Worm (Caenorhabditis elegans) whole organism, L2 larva: ENCODE results near the gene C36A4.11.

ENCODE experiments used
- C34F6.9 ChIP-seq: fragments of 150-350 bp; optimal IDR thresholded peaks from 2 replicates; lab custom pipeline; 2014; ENCODE audit warnings: missing biosample characterization, missing genetic modification characterization
- F13H6.1 ChIP-seq: sonication (generic microtip); optimal IDR thresholded peaks from 2 replicates; lab custom pipeline; 2016; ENCODE audit warnings: missing genetic modification characterization, missing compliant biosample characterization
- R02D3.7 ChIP-seq: fragments of 150-350 bp; optimal IDR thresholded peaks from 2 replicates; lab custom pipeline; 2014; ENCODE audit warnings: missing biosample characterization, missing genetic modification characterization
- Y55F3AM.14 ChIP-seq: fragments of 200-800 bp; sonication (Bioruptor generic); optimal IDR thresholded peaks from 2 replicates; lab custom pipeline; 2018; ENCODE audit warnings: mild to moderate bottlenecking, missing genetic modification characterization, missing compliant biosample characterization
- alr-1 ChIP-seq: fragments of 150-350 bp; optimal IDR thresholded peaks from 2 replicates; lab custom pipeline; 2014; ENCODE audit warnings: missing biosample characterization, missing genetic modification characterization
- aly-2 ChIP-seq: fragments of 150-350 bp; optimal IDR thresholded peaks from 2 replicates; lab custom pipeline; 2014; ENCODE audit warnings: missing biosample characterization, missing genetic modification characterization
- ama-1 ChIP-seq: fragments of 150-350 bp; optimal IDR thresholded peaks from 2 replicates; lab custom pipeline; 2018; ENCODE audit warnings: inconsistent platforms
- blmp-1 ChIP-seq: sonication (generic microtip); optimal IDR thresholded peaks from 2 replicates; lab custom pipeline; 2017; ENCODE audit warnings: missing genetic modification characterization, mild to moderate bottlenecking, missing compliant biosample characterization, antibody characterized with exemption, moderate library complexity; ENCODE audit not compliant: insufficient read depth
- ceh-16 ChIP-seq: fragments of 150-350 bp; optimal IDR thresholded peaks from 2 replicates; lab custom pipeline; 2014; ENCODE audit warnings: missing biosample characterization, missing genetic modification characterization
- ceh-82 ChIP-seq: fragments of 150-350 bp; optimal IDR thresholded peaks from 2 replicates; lab custom pipeline; 2014; ENCODE audit warnings: missing biosample characterization, missing genetic modification characterization
- crh-2 ChIP-seq: sonication (generic microtip); optimal IDR thresholded peaks from 2 replicates; lab custom pipeline; 2017; ENCODE audit warnings: missing biosample characterization, missing genetic modification characterization
- dmd-4 ChIP-seq: sonication (generic microtip); optimal IDR thresholded peaks from 2 replicates; lab custom pipeline; 2017; ENCODE audit warnings: missing biosample characterization, missing genetic modification characterization
- egl-27 ChIP-seq: sonication (generic microtip); optimal IDR thresholded peaks from 3 replicates; lab custom pipeline; 2017; ENCODE audit warnings: missing biosample characterization, missing genetic modification reagents, missing genetic modification characterization
- elt-1 ChIP-seq: fragments of 150-350 bp; optimal IDR thresholded peaks from 2 replicates; lab custom pipeline; 2014; ENCODE audit warnings: missing biosample characterization, missing genetic modification characterization
- fos-1 ChIP-seq: fragments of 150-350 bp; optimal IDR thresholded peaks from 2 replicates; lab custom pipeline; 2014; ENCODE audit warnings: missing biosample characterization, missing genetic modification characterization
- gmeb-1 ChIP-seq: fragments of 150-350 bp; optimal IDR thresholded peaks from 2 replicates; lab custom pipeline; 2014; ENCODE audit warnings: missing biosample characterization, missing genetic modification characterization
- lin-11 ChIP-seq: fragments of 150-350 bp; sonication (generic microtip); optimal IDR thresholded peaks from 2 replicates; lab custom pipeline; 2014; ENCODE audit warnings: missing biosample characterization, missing genetic modification characterization, inconsistent platforms, mixed read lengths
- lin-13 ChIP-seq: fragments of 150-350 bp; optimal IDR thresholded peaks from 2 replicates; lab custom pipeline; 2014; ENCODE audit warnings: missing biosample characterization, missing genetic modification reagents, missing genetic modification characterization
- lin-39 ChIP-seq: fragments of 150-350 bp; optimal IDR thresholded peaks from 2 replicates; lab custom pipeline; 2014; ENCODE audit warnings: missing biosample characterization, missing genetic modification reagents, missing genetic modification characterization
- lsy-2 ChIP-seq, 2 experiments: fragments of 150-350 bp in 1 of 2; sonication (generic microtip) in 1 of 2; optimal IDR thresholded peaks; 2 replicates each; lab custom pipeline; 2014 to 2017; ENCODE audit warnings: missing biosample characterization in 2 of 2, missing genetic modification characterization in 2 of 2
- mab-5 ChIP-seq: fragments of 150-350 bp; optimal IDR thresholded peaks from 2 replicates; lab custom pipeline; 2014; ENCODE audit warnings: missing biosample characterization, missing genetic modification characterization
- mbf-1 ChIP-seq: sonication (generic microtip); optimal IDR thresholded peaks from 2 replicates; lab custom pipeline; 2017; ENCODE audit warnings: missing biosample characterization, missing genetic modification characterization
- mdl-1 ChIP-seq, 2 experiments: fragments of 150-350 bp in 1 of 2; sonication (generic microtip) in 1 of 2; optimal IDR thresholded peaks; 2 replicates each; lab custom pipeline; 2017; ENCODE audit warnings: missing biosample characterization in 2 of 2, missing genetic modification characterization in 2 of 2
- nhr-10 ChIP-seq: sonication (generic microtip); optimal IDR thresholded peaks from 2 replicates; lab custom pipeline; 2017; ENCODE audit warnings: missing biosample characterization, missing genetic modification characterization
- nhr-11 ChIP-seq: fragments of 150-350 bp; optimal IDR thresholded peaks from 2 replicates; lab custom pipeline; 2014; ENCODE audit warnings: missing biosample characterization, missing genetic modification characterization
- nhr-12 ChIP-seq: fragments of 150-350 bp; optimal IDR thresholded peaks from 2 replicates; lab custom pipeline; 2014; ENCODE audit warnings: missing biosample characterization, missing genetic modification characterization
- nhr-129 ChIP-seq: fragments of 150-350 bp; optimal IDR thresholded peaks from 2 replicates; lab custom pipeline; 2014; ENCODE audit warnings: missing biosample characterization, missing genetic modification characterization
- nhr-21 ChIP-seq: fragments of 150-350 bp; optimal IDR thresholded peaks from 2 replicates; lab custom pipeline; 2014; ENCODE audit warnings: missing biosample characterization, missing genetic modification characterization
- nhr-23 ChIP-seq: fragments of 150-350 bp; optimal IDR thresholded peaks from 2 replicates; lab custom pipeline; 2014; ENCODE audit warnings: missing biosample characterization, missing genetic modification reagents, missing genetic modification characterization
- nhr-237 ChIP-seq: fragments of 150-350 bp; optimal IDR thresholded peaks from 2 replicates; lab custom pipeline; 2014; ENCODE audit warnings: missing biosample characterization, missing genetic modification characterization
- nhr-25 ChIP-seq: fragments of 150-350 bp; sonication (generic microtip); optimal IDR thresholded peaks from 3 replicates; lab custom pipeline; 2014; ENCODE audit warnings: missing biosample characterization, missing genetic modification characterization
- nhr-6 ChIP-seq: fragments of 150-350 bp; optimal IDR thresholded peaks from 2 replicates; lab custom pipeline; 2014; ENCODE audit warnings: missing biosample characterization, missing genetic modification characterization
- nhr-77 ChIP-seq: fragments of 150-350 bp; optimal IDR thresholded peaks from 2 replicates; lab custom pipeline; 2014; ENCODE audit warnings: missing biosample characterization, missing genetic modification characterization
- peb-1 ChIP-seq: fragments of 150-350 bp; optimal IDR thresholded peaks from 2 replicates; lab custom pipeline; 2014; ENCODE audit warnings: missing biosample characterization, missing genetic modification characterization
- sem-4 ChIP-seq: fragments of 150-350 bp; optimal IDR thresholded peaks from 2 replicates; lab custom pipeline; 2014; ENCODE audit warnings: missing biosample characterization, missing genetic modification reagents, missing genetic modification characterization
- skn-1 ChIP-seq: sonication (generic microtip); optimal IDR thresholded peaks from 2 replicates; lab custom pipeline; 2017; ENCODE audit warnings: missing biosample characterization, missing genetic modification characterization
- sma-3 ChIP-seq: sonication (generic microtip); optimal IDR thresholded peaks from 2 replicates; lab custom pipeline; 2016; ENCODE audit warnings: missing genetic modification reagents, missing genetic modification characterization, missing compliant biosample characterization
- sma-9 ChIP-seq, 2 experiments: fragments of 150-350 bp in 1 of 2; sonication (generic microtip) in 1 of 2; optimal IDR thresholded peaks; 2 replicates each; lab custom pipeline; 2014 to 2016; ENCODE audit warnings: missing genetic modification characterization in 2 of 2, mild to moderate bottlenecking in 1 of 2, missing biosample characterization in 1 of 2, missing compliant biosample characterization in 1 of 2, missing genetic modification reagents in 1 of 2, moderate library complexity in 1 of 2
- snpc-4 ChIP-seq: fragments of 150-350 bp; optimal IDR thresholded peaks from 2 replicates; lab custom pipeline; 2014; ENCODE audit warnings: missing biosample characterization, missing genetic modification characterization
- unc-39 ChIP-seq: fragments of 150-350 bp; optimal IDR thresholded peaks from 2 replicates; lab custom pipeline; 2014; ENCODE audit warnings: missing biosample characterization, missing genetic modification characterization
- unc-55 ChIP-seq: fragments of 150-350 bp; sonication (generic microtip); optimal IDR thresholded peaks from 3 replicates; lab custom pipeline; 2014; ENCODE audit warnings: missing biosample characterization, missing genetic modification reagents, missing genetic modification characterization
- unc-62 ChIP-seq: fragments of 150-350 bp; optimal IDR thresholded peaks from 2 replicates; lab custom pipeline; 2014; ENCODE audit warnings: missing biosample characterization, missing genetic modification reagents, missing genetic modification characterization
- zag-1 ChIP-seq: fragments of 150-350 bp; optimal IDR thresholded peaks from 2 replicates; lab custom pipeline; 2014; ENCODE audit warnings: missing biosample characterization, missing genetic modification characterization
- ztf-1 ChIP-seq: fragments of 200-800 bp; sonication (Bioruptor generic); conservative IDR thresholded peaks from 2 replicates; pipeline ENCODE4 v1.3.6; 2022; ENCODE audit warnings: missing genetic modification characterization, missing compliant biosample characterization
- ztf-11 ChIP-seq: sonication (generic microtip); optimal IDR thresholded peaks from 2 replicates; lab custom pipeline; 2017; ENCODE audit warnings: missing biosample characterization, missing genetic modification characterization
- ztf-4 ChIP-seq: fragments of 150-350 bp; optimal IDR thresholded peaks from 2 replicates; lab custom pipeline; 2014; ENCODE audit warnings: missing biosample characterization, missing genetic modification characterization

C36A4.11 gene

ce11 chrIII:3875608-3876007, 35.2 kb downstream of the C36A4.11 start:
- TF ChIP-seq snpc-4 (tag; lab: Kevin White, UChicago) (no peak), nhr-12 (tag; lab: Kevin White, UChicago) (no peak), Y55F3AM.14 (GFP tag; lab: Kevin White, UChicago) (no peak), dmd-4 (tag; lab: Kevin White, UChicago) (no peak), crh-2 (tag; lab: Kevin White, UChicago) (peak; percentile 48), lin-13 (GFP tag; lab: Kevin White, UChicago) (no peak), nhr-10 (tag; lab: Kevin White, UChicago) (no peak), blmp-1 (tag; lab: Kevin White, UChicago) (no peak), nhr-237 (tag; lab: Kevin White, UChicago) (no peak), aly-2 (tag; lab: Kevin White, UChicago) (no peak), mbf-1 (tag; lab: Kevin White, UChicago) (no peak), skn-1 (tag; lab: Kevin White, UChicago) (no peak), unc-55 (GFP tag; lab: Kevin White, UChicago) (no peak), nhr-11 (no peak), lin-39 (tag; lab: Kevin White, UChicago) (no peak), fos-1 (tag; lab: Kevin White, UChicago) (no peak), ama-1 (lab: Kevin White, UChicago) (no peak), egl-27 (tag; lab: Kevin White, UChicago) (no peak), unc-62 (GFP tag; lab: Kevin White, UChicago) (no peak), alr-1 (tag; lab: Kevin White, UChicago) (no peak), ztf-11 (no peak), ceh-16 (tag; lab: Kevin White, UChicago) (no peak), peb-1 (tag; lab: Kevin White, UChicago) (no peak), mdl-1 (tag; optimal IDR thresholded peaks at IDR 0.05; lab: Kevin White, UChicago) (no peak), R02D3.7 (no peak), nhr-129 (tag; lab: Kevin White, UChicago) (peak; percentile 36), sma-3 (GFP tag; lab: Kevin White, UChicago) (peak; percentile 54), nhr-23 (tag; lab: Kevin White, UChicago) (no peak), unc-39 (tag; lab: Kevin White, UChicago) (no peak), nhr-21 (tag; lab: Kevin White, UChicago) (peak; percentile 29), sma-9 (GFP tag; optimal IDR thresholded peaks at IDR 0.05; lab: Kevin White, UChicago) (peak; percentile 86), sma-9 (tag; optimal IDR thresholded peaks at IDR 0.05; lab: Kevin White, UChicago) (no peak), mab-5 (tag; lab: Kevin White, UChicago) (no peak), ztf-1 (GFP tag; lab: Robert Waterston, UW) (no peak), zag-1 (no peak), lsy-2 (tag; optimal IDR thresholded peaks at IDR 0.05; lab: Kevin White, UChicago) (peak in 1 of 2 experiments; percentile 15), elt-1 (tag; lab: Kevin White, UChicago) (no peak), nhr-6 (tag; lab: Kevin White, UChicago) (peak; percentile 53), C34F6.9 (tag; lab: Kevin White, UChicago) (no peak), ztf-4 (no peak), gmeb-1 (tag; lab: Kevin White, UChicago) (no peak), sem-4 (tag; lab: Kevin White, UChicago) (no peak), F13H6.1 (no peak), ceh-82 (no peak), lin-11 (tag; lab: Kevin White, UChicago) (no peak), nhr-77 (tag; lab: Kevin White, UChicago) (no peak), nhr-25 (peak; percentile 85)
